Fruit fly (Drosophila melanogaster): ENCODE data around the gene CG2211.

Gene CG2211

DNA sequence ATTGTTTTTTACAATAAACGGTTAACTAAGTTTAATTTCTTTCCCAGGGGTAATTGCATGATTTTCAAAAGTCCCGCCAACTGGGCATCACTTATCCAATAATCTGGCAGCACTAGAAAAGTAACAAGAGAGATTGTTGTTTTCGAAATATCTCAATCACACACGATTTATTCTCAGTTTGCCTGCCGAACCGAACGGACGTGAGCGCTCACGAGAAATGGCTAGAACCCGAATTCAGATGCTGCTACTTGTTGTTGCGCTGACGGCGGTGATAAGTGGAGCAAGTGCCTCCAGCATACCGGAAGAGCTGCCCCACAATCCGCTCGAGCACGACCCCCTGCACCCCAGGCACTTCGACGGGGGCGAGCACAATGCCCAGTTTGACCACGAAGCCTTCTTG lies 36.6 kb downstream of the CG2211 start, which contains the start of gene scf (continued):
- TF ChIP-seq CG1832 (GFP tag; optimal IDR thresholded peaks at IDR 0.05) (no peak), NK7.1 (GFP tag; optimal IDR thresholded peaks at IDR 0.05) (no peak), zf30C (GFP tag; optimal IDR thresholded peaks at IDR 0.05) (no peak), CG3726 (GFP tag; IDR thresholded peaks at IDR 0.05) (no peak), Bteb2 (GFP tag; optimal IDR thresholded peaks at IDR 0.05) (no peak), CG17359 (tag; optimal IDR thresholded peaks at IDR 0.05) (no peak), ewg (GFP tag; optimal IDR thresholded peaks at IDR 0.05) (no peak), CG1603 (tag; optimal IDR thresholded peaks at IDR 0.05) (peak; percentile 44), Atf6 (GFP tag; IDR thresholded peaks at IDR 0.05) (0 out of 2 replicates have a peak, but pooled peaks have one; percentile 24), CG18619 (GFP tag; optimal IDR thresholded peaks at IDR 0.05) (no peak), CG2116 (GFP tag; optimal IDR thresholded peaks at IDR 0.05) (peak; percentile 35), CG10147 (GFP tag; optimal IDR thresholded peaks at IDR 0.05) (no peak), ttk (GFP tag; IDR thresholded peaks at IDR 0.05) (no peak), CG12659 (GFP tag; optimal IDR thresholded peaks at IDR 0.05) (peak; percentile 2), chm (GFP tag; IDR thresholded peaks at IDR 0.05) (peak; percentile 63; the same call in 1 of the 2 replicates), CG3163 (GFP tag; optimal IDR thresholded peaks at IDR 0.05) (peak; percentile 37), CG14667 (GFP tag; IDR thresholded peaks at IDR 0.05) (no peak), CG10209 (GFP tag; optimal IDR thresholded peaks at IDR 0.05) (no peak), CG4360 (GFP tag; IDR thresholded peaks at IDR 0.05) (peak; percentile 53; the same call in 1 of the 2 replicates), sim (GFP tag; IDR thresholded peaks at IDR 0.05) (no peak), CG6654 (GFP tag; optimal IDR thresholded peaks at IDR 0.05) (no peak), CG8089 (GFP tag; optimal IDR thresholded peaks at IDR 0.05) (no peak), disco-r (GFP tag; optimal IDR thresholded peaks at IDR 0.05) (no peak), jigr1 (GFP tag; IDR thresholded peaks at IDR 0.05) (no peak), HHEX (GFP tag; optimal IDR thresholded peaks at IDR 0.05) (no peak), Dfd (GFP tag; optimal IDR thresholded peaks at IDR 0.05) (no peak), PHDP (tag; optimal IDR thresholded peaks at IDR 0.05) (no peak), chinmo (GFP tag; IDR thresholded peaks at IDR 0.05; ENCODE audit: partially characterized antibody) (peak; percentile 63; the same call in 2 of the 4 replicates), CG16815 (GFP tag; optimal IDR thresholded peaks at IDR 0.05) (no peak), CG8944 (GFP tag; optimal IDR thresholded peaks at IDR 0.05) (no peak), bcd (GFP tag; optimal IDR thresholded peaks at IDR 0.05) (no peak), slbo (GFP tag; IDR thresholded peaks at IDR 0.05) (peak; percentile 40), zen (tag; optimal IDR thresholded peaks at IDR 0.05) (no peak), CG13287 (GFP tag; IDR thresholded peaks at IDR 0.05; ENCODE audit: partially characterized antibody) (peak; percentile 63), wor (GFP tag; IDR thresholded peaks at IDR 0.05) (no peak), CG10431 (GFP tag; optimal IDR thresholded peaks at IDR 0.05) (no peak), org-1 (GFP tag; optimal IDR thresholded peaks at IDR 0.05) (no peak), tup (GFP tag; optimal IDR thresholded peaks at IDR 0.05) (no peak), sr (GFP tag; IDR thresholded peaks at IDR 0.05) (no peak), az2 (GFP tag; optimal IDR thresholded peaks at IDR 0.05) (no peak), CG8478 (optimal IDR thresholded peaks at IDR 0.05) (no peak), trh (GFP tag; optimal IDR thresholded peaks at IDR 0.05) (no peak), fd3F (GFP tag; optimal IDR thresholded peaks at IDR 0.05) (no peak), Sox100B (GFP tag; optimal IDR thresholded peaks at IDR 0.05) (no peak), C15 (GFP tag; IDR thresholded peaks at IDR 0.05) (no peak), Deaf1 (tag; optimal IDR thresholded peaks at IDR 0.05) (peak; percentile 78), CG4820 (GFP tag; optimal IDR thresholded peaks at IDR 0.05) (no peak), Rfx (GFP tag; IDR thresholded peaks at IDR 0.05) (peak; percentile 59), gfzf (GFP tag; optimal IDR thresholded peaks at IDR 0.05) (peak; percentile 16), CG10321 (GFP tag; IDR thresholded peaks at IDR 0.05) (no peak), Lim3 (GFP tag; IDR thresholded peaks at IDR 0.05) (no peak), nerfin-1 (tag; optimal IDR thresholded peaks at IDR 0.05) (no peak)

Measured in whole organism, embryonic.